Worm (Caenorhabditis elegans) whole organism, L2 larva: ENCODE results near the gene F56D2.3.

Experiments
- C34F6.9 ChIP-seq: fragments of 150-350 bp; optimal IDR thresholded peaks from 2 replicates; lab custom pipeline; 2014; ENCODE audit warnings: missing biosample characterization, missing genetic modification characterization
- F13H6.1 ChIP-seq: sonication (generic microtip); optimal IDR thresholded peaks from 2 replicates; lab custom pipeline; 2016; ENCODE audit warnings: missing genetic modification characterization, missing compliant biosample characterization
- Y55F3AM.14 ChIP-seq: fragments of 200-800 bp; sonication (Bioruptor generic); optimal IDR thresholded peaks from 2 replicates; lab custom pipeline; 2018; ENCODE audit warnings: mild to moderate bottlenecking, missing genetic modification characterization, missing compliant biosample characterization
- ZK546.5 ChIP-seq: sonication (generic microtip); optimal IDR thresholded peaks from 2 replicates; lab custom pipeline; 2017; ENCODE audit warnings: missing biosample characterization, missing genetic modification characterization
- alr-1 ChIP-seq: fragments of 150-350 bp; optimal IDR thresholded peaks from 2 replicates; lab custom pipeline; 2014; ENCODE audit warnings: missing biosample characterization, missing genetic modification characterization
- aly-2 ChIP-seq: fragments of 150-350 bp; optimal IDR thresholded peaks from 2 replicates; lab custom pipeline; 2014; ENCODE audit warnings: missing biosample characterization, missing genetic modification characterization
- ama-1 ChIP-seq: fragments of 150-350 bp; optimal IDR thresholded peaks from 2 replicates; lab custom pipeline; 2018; ENCODE audit warnings: inconsistent platforms
- blmp-1 ChIP-seq: sonication (generic microtip); optimal IDR thresholded peaks from 2 replicates; lab custom pipeline; 2017; ENCODE audit warnings: missing genetic modification characterization, mild to moderate bottlenecking, missing compliant biosample characterization, antibody characterized with exemption, moderate library complexity; ENCODE audit not compliant: insufficient read depth
- ceh-16 ChIP-seq: fragments of 150-350 bp; optimal IDR thresholded peaks from 2 replicates; lab custom pipeline; 2014; ENCODE audit warnings: missing biosample characterization, missing genetic modification characterization
- ceh-82 ChIP-seq: fragments of 150-350 bp; optimal IDR thresholded peaks from 2 replicates; lab custom pipeline; 2014; ENCODE audit warnings: missing biosample characterization, missing genetic modification characterization
- crh-2 ChIP-seq: sonication (generic microtip); optimal IDR thresholded peaks from 2 replicates; lab custom pipeline; 2017; ENCODE audit warnings: missing biosample characterization, missing genetic modification characterization
- dmd-4 ChIP-seq: sonication (generic microtip); optimal IDR thresholded peaks from 2 replicates; lab custom pipeline; 2017; ENCODE audit warnings: missing biosample characterization, missing genetic modification characterization
- egl-27 ChIP-seq: sonication (generic microtip); optimal IDR thresholded peaks from 3 replicates; lab custom pipeline; 2017; ENCODE audit warnings: missing biosample characterization, missing genetic modification reagents, missing genetic modification characterization
- elt-1 ChIP-seq: fragments of 150-350 bp; optimal IDR thresholded peaks from 2 replicates; lab custom pipeline; 2014; ENCODE audit warnings: missing biosample characterization, missing genetic modification characterization
- elt-3 ChIP-seq: sonication (generic microtip); optimal IDR thresholded peaks from 2 replicates; lab custom pipeline; 2017; ENCODE audit warnings: missing biosample characterization, missing genetic modification characterization
- fos-1 ChIP-seq: fragments of 150-350 bp; optimal IDR thresholded peaks from 2 replicates; lab custom pipeline; 2014; ENCODE audit warnings: missing biosample characterization, missing genetic modification characterization
- gmeb-1 ChIP-seq: fragments of 150-350 bp; optimal IDR thresholded peaks from 2 replicates; lab custom pipeline; 2014; ENCODE audit warnings: missing biosample characterization, missing genetic modification characterization
- lin-11 ChIP-seq: fragments of 150-350 bp; sonication (generic microtip); optimal IDR thresholded peaks from 2 replicates; lab custom pipeline; 2014; ENCODE audit warnings: missing biosample characterization, missing genetic modification characterization, inconsistent platforms, mixed read lengths
- lin-13 ChIP-seq: fragments of 150-350 bp; optimal IDR thresholded peaks from 2 replicates; lab custom pipeline; 2014; ENCODE audit warnings: missing biosample characterization, missing genetic modification reagents, missing genetic modification characterization
- lin-39 ChIP-seq: fragments of 150-350 bp; optimal IDR thresholded peaks from 2 replicates; lab custom pipeline; 2014; ENCODE audit warnings: missing biosample characterization, missing genetic modification reagents, missing genetic modification characterization
- lsy-2 ChIP-seq, 2 experiments: fragments of 150-350 bp in 1 of 2; sonication (generic microtip) in 1 of 2; optimal IDR thresholded peaks; 2 replicates each; lab custom pipeline; 2014 to 2017; ENCODE audit warnings: missing biosample characterization in 2 of 2, missing genetic modification characterization in 2 of 2
- mab-5 ChIP-seq: fragments of 150-350 bp; optimal IDR thresholded peaks from 2 replicates; lab custom pipeline; 2014; ENCODE audit warnings: missing biosample characterization, missing genetic modification characterization
- mbf-1 ChIP-seq: sonication (generic microtip); optimal IDR thresholded peaks from 2 replicates; lab custom pipeline; 2017; ENCODE audit warnings: missing biosample characterization, missing genetic modification characterization
- mdl-1 ChIP-seq, 2 experiments: fragments of 150-350 bp in 1 of 2; sonication (generic microtip) in 1 of 2; optimal IDR thresholded peaks; 2 replicates each; lab custom pipeline; 2017; ENCODE audit warnings: missing biosample characterization in 2 of 2, missing genetic modification characterization in 2 of 2
- nhr-10 ChIP-seq: sonication (generic microtip); optimal IDR thresholded peaks from 2 replicates; lab custom pipeline; 2017; ENCODE audit warnings: missing biosample characterization, missing genetic modification characterization
- nhr-12 ChIP-seq: fragments of 150-350 bp; optimal IDR thresholded peaks from 2 replicates; lab custom pipeline; 2014; ENCODE audit warnings: missing biosample characterization, missing genetic modification characterization
- nhr-129 ChIP-seq: fragments of 150-350 bp; optimal IDR thresholded peaks from 2 replicates; lab custom pipeline; 2014; ENCODE audit warnings: missing biosample characterization, missing genetic modification characterization
- nhr-21 ChIP-seq: fragments of 150-350 bp; optimal IDR thresholded peaks from 2 replicates; lab custom pipeline; 2014; ENCODE audit warnings: missing biosample characterization, missing genetic modification characterization
- nhr-23 ChIP-seq: fragments of 150-350 bp; optimal IDR thresholded peaks from 2 replicates; lab custom pipeline; 2014; ENCODE audit warnings: missing biosample characterization, missing genetic modification reagents, missing genetic modification characterization
- nhr-237 ChIP-seq: fragments of 150-350 bp; optimal IDR thresholded peaks from 2 replicates; lab custom pipeline; 2014; ENCODE audit warnings: missing biosample characterization, missing genetic modification characterization
- nhr-25 ChIP-seq: fragments of 150-350 bp; sonication (generic microtip); optimal IDR thresholded peaks from 3 replicates; lab custom pipeline; 2014; ENCODE audit warnings: missing biosample characterization, missing genetic modification characterization
- nhr-6 ChIP-seq: fragments of 150-350 bp; optimal IDR thresholded peaks from 2 replicates; lab custom pipeline; 2014; ENCODE audit warnings: missing biosample characterization, missing genetic modification characterization
- nhr-77 ChIP-seq: fragments of 150-350 bp; optimal IDR thresholded peaks from 2 replicates; lab custom pipeline; 2014; ENCODE audit warnings: missing biosample characterization, missing genetic modification characterization
- peb-1 ChIP-seq: fragments of 150-350 bp; optimal IDR thresholded peaks from 2 replicates; lab custom pipeline; 2014; ENCODE audit warnings: missing biosample characterization, missing genetic modification characterization
- sem-4 ChIP-seq: fragments of 150-350 bp; optimal IDR thresholded peaks from 2 replicates; lab custom pipeline; 2014; ENCODE audit warnings: missing biosample characterization, missing genetic modification reagents, missing genetic modification characterization
- skn-1 ChIP-seq: sonication (generic microtip); optimal IDR thresholded peaks from 2 replicates; lab custom pipeline; 2017; ENCODE audit warnings: missing biosample characterization, missing genetic modification characterization
- sma-3 ChIP-seq: sonication (generic microtip); optimal IDR thresholded peaks from 2 replicates; lab custom pipeline; 2016; ENCODE audit warnings: missing genetic modification reagents, missing genetic modification characterization, missing compliant biosample characterization
- sma-9 ChIP-seq, 2 experiments: fragments of 150-350 bp in 1 of 2; sonication (generic microtip) in 1 of 2; optimal IDR thresholded peaks; 2 replicates each; lab custom pipeline; 2014 to 2016; ENCODE audit warnings: missing genetic modification characterization in 2 of 2, mild to moderate bottlenecking in 1 of 2, missing biosample characterization in 1 of 2, missing compliant biosample characterization in 1 of 2, missing genetic modification reagents in 1 of 2, moderate library complexity in 1 of 2
- snpc-4 ChIP-seq: fragments of 150-350 bp; optimal IDR thresholded peaks from 2 replicates; lab custom pipeline; 2014; ENCODE audit warnings: missing biosample characterization, missing genetic modification characterization
- unc-39 ChIP-seq: fragments of 150-350 bp; optimal IDR thresholded peaks from 2 replicates; lab custom pipeline; 2014; ENCODE audit warnings: missing biosample characterization, missing genetic modification characterization
- unc-55 ChIP-seq: fragments of 150-350 bp; sonication (generic microtip); optimal IDR thresholded peaks from 3 replicates; lab custom pipeline; 2014; ENCODE audit warnings: missing biosample characterization, missing genetic modification reagents, missing genetic modification characterization
- zag-1 ChIP-seq: fragments of 150-350 bp; optimal IDR thresholded peaks from 2 replicates; lab custom pipeline; 2014; ENCODE audit warnings: missing biosample characterization, missing genetic modification characterization
- ztf-1 ChIP-seq: fragments of 200-800 bp; sonication (Bioruptor generic); conservative IDR thresholded peaks from 2 replicates; pipeline ENCODE4 v1.3.6; 2022; ENCODE audit warnings: missing genetic modification characterization, missing compliant biosample characterization
- ztf-11 ChIP-seq: sonication (generic microtip); optimal IDR thresholded peaks from 2 replicates; lab custom pipeline; 2017; ENCODE audit warnings: missing biosample characterization, missing genetic modification characterization
- ztf-4 ChIP-seq: fragments of 150-350 bp; optimal IDR thresholded peaks from 2 replicates; lab custom pipeline; 2014; ENCODE audit warnings: missing biosample characterization, missing genetic modification characterization

F56D2.3 gene

ce11 chrIII:5601999-5602398 lies 17.3 kb downstream of the F56D2.3 start (continued):
- TF ChIP-seq nhr-21 (tag; lab: Kevin White, UChicago) (peak; percentile 70), nhr-129 (tag; lab: Kevin White, UChicago) (peak; percentile 87), peb-1 (no peak), ztf-1 (no peak), elt-3 (tag; lab: Kevin White, UChicago) (no peak), ceh-82 (tag; lab: Kevin White, UChicago) (no peak), nhr-25 (peak; percentile 63)

- no peak for TF ChIP-seq egl-27 (tag; lab: Kevin White, UChicago)
- TF ChIP-seq dmd-4 (tag; lab: Kevin White, UChicago) = no peak
- TF ChIP-seq nhr-129 (tag; lab: Kevin White, UChicago) = peak; percentile 78
- no peak for TF ChIP-seq ama-1
- TF ChIP-seq sma-3 (GFP tag; lab: Kevin White, UChicago) = peak; percentile 58
- TF ChIP-seq unc-55 (GFP tag; lab: Kevin White, UChicago) = peak; percentile 86
- TF ChIP-seq aly-2 (tag; lab: Kevin White, UChicago) = no peak
- TF ChIP-seq ZK546.5 = no peak
- TF ChIP-seq nhr-237 (tag; lab: Kevin White, UChicago) = no peak
- TF ChIP-seq fos-1 (tag; lab: Kevin White, UChicago) = peak; percentile 59
- TF ChIP-seq ceh-82 (tag; lab: Kevin White, UChicago) = no peak
- TF ChIP-seq gmeb-1 (tag; lab: Kevin White, UChicago) = peak; percentile 65
- no peak for TF ChIP-seq lin-39
- TF ChIP-seq nhr-21 (tag; lab: Kevin White, UChicago) = peak; percentile 55
- no peak for TF ChIP-seq alr-1 (tag; lab: Kevin White, UChicago)
- peak; percentile 4 for TF ChIP-seq blmp-1 (tag; lab: Kevin White, UChicago)
- peak; percentile 77 for TF ChIP-seq C34F6.9 (tag; lab: Kevin White, UChicago)
- TF ChIP-seq elt-3 (tag; lab: Kevin White, UChicago) = no peak
- TF ChIP-seq ceh-16 = no peak
- no peak for TF ChIP-seq elt-1 (tag; lab: Kevin White, UChicago)
- no peak for TF ChIP-seq ztf-11
- peak; percentile 41 for TF ChIP-seq sma-9 (GFP tag; optimal IDR thresholded peaks at IDR 0.05; lab: Kevin White, UChicago)
- TF ChIP-seq sma-9 (tag; optimal IDR thresholded peaks at IDR 0.05; lab: Kevin White, UChicago) = no peak
- TF ChIP-seq mbf-1 (tag; lab: Kevin White, UChicago) = no peak
- TF ChIP-seq nhr-23 (tag; lab: Kevin White, UChicago) = no peak
- TF ChIP-seq lsy-2 (tag; optimal IDR thresholded peaks at IDR 0.05; lab: Kevin White, UChicago) = peak; percentile 36 to 81
- TF ChIP-seq F13H6.1 (tag; lab: Kevin White, UChicago) = peak; percentile 50
- TF ChIP-seq ztf-1 = no peak
- peak; percentile 53 for TF ChIP-seq mab-5 (tag; lab: Kevin White, UChicago)
- no peak for TF ChIP-seq ztf-4
- TF ChIP-seq mdl-1 (tag; optimal IDR thresholded peaks at IDR 0.05; lab: Kevin White, UChicago) = peak; percentile 27 to 66
- TF ChIP-seq nhr-12 (tag; lab: Kevin White, UChicago) = no peak
- TF ChIP-seq sem-4 = no peak
- TF ChIP-seq lin-11 (tag; lab: Kevin White, UChicago) = peak; percentile 42
- no peak for TF ChIP-seq Y55F3AM.14 (GFP tag; lab: Kevin White, UChicago)
- no peak for TF ChIP-seq nhr-77 (tag; lab: Kevin White, UChicago)
- TF ChIP-seq snpc-4 (tag; lab: Kevin White, UChicago) = peak; percentile 49
- TF ChIP-seq crh-2 = peak; percentile 62
- peak; percentile 24 for TF ChIP-seq zag-1
- peak; percentile 70 for TF ChIP-seq lin-13 (GFP tag; lab: Kevin White, UChicago)
- TF ChIP-seq unc-39 = no peak
- no peak for TF ChIP-seq nhr-6 (tag; lab: Kevin White, UChicago)
- TF ChIP-seq skn-1 (tag; lab: Kevin White, UChicago) = no peak
- no peak for TF ChIP-seq nhr-10 (tag; lab: Kevin White, UChicago)
These were observed 18.8 kb downstream of the F56D2.3 start, which contains the start of gene madf-11 for ce11 chrIII:5603439-5603986. Gene madf-11 (minus strand): TSS chrIII:5603489.
